Worm (Caenorhabditis elegans) whole organism, midembryonic: Measurements from ENCODE around the gene fbxa-116.

Experiments used
- cog-1 ChIP-seq: sonication (generic microtip); optimal IDR thresholded peaks from 2 replicates; lab custom pipeline; 2016; ENCODE audit warnings: missing genetic modification characterization, missing compliant biosample characterization
- flt-1 ChIP-seq: fragments of 200-800 bp; sonication (Bioruptor generic); IDR thresholded peaks from 2 replicates; pipeline ENCODE4 v1.3.6; 2022; ENCODE audit warnings: missing genetic modification characterization, missing compliant biosample characterization
- med-1 ChIP-seq: sonication (generic microtip); optimal IDR thresholded peaks from 2 replicates; lab custom pipeline; 2017; ENCODE audit warnings: missing genetic modification characterization, mild to moderate bottlenecking, missing compliant biosample characterization, antibody characterized with exemption, missing genetic modification reagents; ENCODE audit not compliant: insufficient read depth
- ref-1 ChIP-seq: fragments of 200-800 bp; sonication (Bioruptor generic); conservative IDR thresholded peaks from 2 replicates; pipeline ENCODE4 v1.3.6; 2022; ENCODE audit warnings: missing genetic modification reagents, missing genetic modification characterization, missing compliant biosample characterization
- tab-1 ChIP-seq: fragments of 200-800 bp; sonication (Bioruptor generic); IDR thresholded peaks from 2 replicates; pipeline ENCODE4 v1.3.6; 2022; ENCODE audit warnings: missing genetic modification characterization, missing compliant biosample characterization
- ztf-29 ChIP-seq: fragments of 200-800 bp; sonication (Bioruptor generic); IDR thresholded peaks from 2 replicates; pipeline ENCODE4 v1.3.6; 2022; ENCODE audit warnings: missing genetic modification reagents, missing genetic modification characterization, missing compliant biosample characterization

DNA sequence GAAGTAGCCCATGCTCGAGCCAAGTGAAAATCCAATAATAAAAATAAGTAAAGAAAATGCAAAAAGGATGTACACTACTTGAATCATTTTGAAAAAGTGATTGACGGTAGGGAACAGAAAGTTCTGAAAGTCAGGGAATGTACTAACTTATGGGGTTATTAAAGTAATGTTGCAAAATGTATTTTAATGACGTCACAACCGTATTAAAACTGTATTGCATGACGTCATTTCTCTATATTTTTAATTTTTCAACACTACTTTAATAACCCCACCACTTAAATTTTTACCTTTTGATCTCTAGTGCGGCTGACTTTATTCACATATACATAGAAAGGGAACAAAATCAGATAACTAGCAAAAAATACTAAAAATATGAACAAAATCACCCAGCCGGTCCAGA, 6.4 kb downstream of the fbxa-116 start:
- TF ChIP-seq ztf-29 (GFP tag; lab: Robert Waterston, UW) (no peak), tab-1 (GFP tag; lab: Robert Waterston, UW) (no peak), ref-1 (no peak), flt-1 (no peak), med-1 (GFP tag; lab: Kevin White, UChicago) (no peak), cog-1 (tag; lab: Kevin White, UChicago) (no peak)
